Worm (Caenorhabditis elegans): ENCODE results near the gene asp-14.

asp-14 gene

DNA sequence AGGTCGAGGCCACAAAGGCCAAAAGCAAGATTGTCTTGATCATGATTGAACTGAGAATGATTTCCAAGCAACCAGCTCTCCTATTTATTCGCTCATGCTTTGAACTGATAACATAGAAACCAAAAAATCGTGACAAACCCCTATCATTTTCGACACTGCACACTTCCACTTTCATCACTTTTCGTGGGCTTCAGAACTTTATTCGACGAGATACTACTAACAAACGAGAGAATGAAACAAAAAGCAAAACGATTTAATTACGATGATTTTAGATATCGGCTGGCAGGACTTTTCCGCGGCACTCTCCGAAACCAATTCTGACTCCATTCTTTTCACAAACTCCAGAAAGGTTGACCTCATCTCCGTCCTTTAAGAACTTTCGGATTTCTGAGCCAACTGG lies at the start of gene asp-14:
TSS of gene asp-14 (minus strand) at position 101 of the 400 bp plus-strand sequence.
- TF ChIP-seq daf-16 (GFP tag; optimal IDR thresholded peaks at IDR 0.05) (no peak), daf-16 (tag; optimal IDR thresholded peaks at IDR 0.05) (peak; percentile 17), hif-1 (tag; optimal IDR thresholded peaks at IDR 0.05) (no peak)

DNA sequence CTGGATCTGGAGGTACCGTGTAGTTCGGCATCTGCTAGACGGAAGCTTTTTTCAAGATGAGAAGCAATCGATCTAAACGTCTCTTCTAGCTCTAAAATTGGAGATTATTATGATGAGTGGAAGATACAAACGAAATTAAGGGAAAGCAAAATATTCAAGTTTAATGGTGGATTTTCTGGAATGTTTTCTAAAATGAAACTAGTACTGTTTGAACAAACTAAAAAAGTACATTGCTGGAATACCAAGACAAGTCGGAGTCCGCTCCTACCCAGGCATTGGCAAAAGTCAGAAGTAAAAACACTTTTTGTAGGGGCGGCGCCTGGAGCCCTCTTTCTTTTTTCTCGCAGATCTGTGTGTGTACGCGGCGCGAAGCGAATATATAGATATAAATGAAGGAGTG lies 38.3 kb upstream of the asp-14 start, which contains the start of gene gar-1:
TSS of gene gar-1 (minus strand) at position 101 of the 400 bp plus-strand sequence.
- TF ChIP-seq daf-19 (GFP tag; conservative IDR thresholded peaks at IDR 0.05) (no peak), arid-1 (GFP tag; conservative IDR thresholded peaks at IDR 0.05) (no peak), lin-15B (tag; optimal IDR thresholded peaks at IDR 0.05) (no peak), lsy-2 (tag; optimal IDR thresholded peaks at IDR 0.05) (no peak)

DNA sequence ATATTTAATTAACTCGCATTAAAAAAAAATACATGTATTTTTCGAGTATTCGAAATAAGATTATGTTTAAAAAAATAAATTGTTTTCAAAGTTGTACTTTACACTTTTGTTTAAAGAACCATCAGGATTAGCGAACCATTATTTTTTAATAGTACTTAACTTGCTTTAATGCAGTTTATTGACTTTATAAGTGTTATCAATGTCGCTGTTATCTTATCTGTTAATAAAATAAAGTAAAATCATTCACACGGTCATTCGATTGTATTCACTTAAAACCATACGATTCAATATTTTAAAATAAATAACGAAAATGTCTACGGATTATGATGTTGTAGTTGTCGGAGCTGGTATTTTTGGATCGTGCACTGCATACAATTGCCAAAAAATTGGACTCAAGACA lies 30.1 kb upstream of the asp-14 start, which contains the start of gene C15B12.1:
TSS of gene C15B12.1 (plus strand) at position 271 of the 400 bp plus-strand sequence.
- TF ChIP-seq php-3 (GFP tag; IDR thresholded peaks at IDR 0.05), result peak; percentile 70
- peak; percentile 36 for TF ChIP-seq dve-1 (tag; optimal IDR thresholded peaks at IDR 0.05; ENCODE audit: insufficient read depth)
- TF ChIP-seq pqm-1 (tag; optimal IDR thresholded peaks at IDR 0.05), result peak; percentile 16
- TF ChIP-seq nhr-6 (tag; optimal IDR thresholded peaks at IDR 0.05), result no peak
- TF ChIP-seq nhr-28 (tag; optimal IDR thresholded peaks at IDR 0.05), result peak; percentile 22
- no peak for TF ChIP-seq tag-97 (GFP tag; IDR thresholded peaks at IDR 0.05)

DNA sequence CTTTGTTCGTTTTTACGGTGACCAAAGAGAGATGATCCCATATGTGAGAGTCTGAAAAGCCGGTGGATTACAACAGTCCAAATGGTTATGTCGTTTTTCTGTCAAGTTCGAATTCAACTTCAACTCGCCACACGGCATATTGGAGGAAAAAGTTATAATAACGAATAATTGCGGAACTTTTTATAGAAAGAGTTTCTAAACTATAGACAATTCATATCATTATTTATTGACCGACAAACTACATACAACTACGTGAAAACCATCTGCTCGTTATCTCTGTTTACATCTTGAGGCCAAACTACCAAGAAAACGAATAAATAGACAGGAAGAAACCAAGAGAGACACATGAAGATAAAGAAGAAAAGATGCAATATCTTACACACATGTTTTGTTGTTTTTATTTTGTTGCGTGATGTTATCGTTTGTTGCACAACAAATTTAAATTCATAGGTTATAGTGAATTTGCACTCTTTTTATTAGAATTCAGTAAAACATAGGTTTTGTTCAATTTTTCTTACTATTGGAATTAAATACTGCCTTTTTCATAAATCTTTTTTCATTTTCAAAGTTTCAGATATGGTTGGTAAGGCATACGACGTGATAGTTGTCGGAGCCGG lies 27.3 kb upstream of the asp-14 start, which contains the start of the genes C15B12.4 and C15B12.8:
TSS of gene C15B12.4 (minus strand) at position 51 of the 617 bp plus-strand sequence.
TSS of gene C15B12.8 (plus strand) at position 567 of the 617 bp plus-strand sequence.
- peak in 1 of 2 experiments; percentile 87 for TF ChIP-seq daf-16 (GFP tag; optimal IDR thresholded peaks at IDR 0.05)
- TF ChIP-seq daf-16 (tag; optimal IDR thresholded peaks at IDR 0.05), result no peak
- TF ChIP-seq ceh-32 (tag; optimal IDR thresholded peaks at IDR 0.05; ENCODE audit: poor library complexity), result no peak
- TF ChIP-seq unc-62 (GFP tag; optimal IDR thresholded peaks at IDR 0.05 in 1 of 2), result peak in 1 of 2 experiments; percentile 17
- no peak for TF ChIP-seq unc-62 (tag; optimal IDR thresholded peaks at IDR 0.05)

DNA sequence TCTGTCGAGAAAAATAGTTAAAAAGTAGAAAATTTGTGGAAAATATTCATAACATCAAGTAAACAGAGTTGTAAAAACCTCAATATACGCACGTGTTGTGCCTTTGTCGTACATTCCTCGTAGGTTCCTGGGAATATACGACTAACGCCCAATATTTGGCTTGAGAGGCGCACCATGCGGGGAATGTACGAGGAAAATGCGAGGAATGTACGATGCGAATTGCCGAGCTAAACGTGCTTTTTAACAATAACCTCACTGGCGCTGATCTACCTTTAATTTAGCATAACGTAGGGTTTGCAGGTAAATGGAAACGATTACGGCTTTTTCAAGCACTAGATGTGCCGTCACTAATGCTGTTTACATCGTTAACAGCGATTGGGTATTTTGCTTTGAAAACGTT lies 22.0 kb upstream of the asp-14 start, which contains the start of gene C15B12.9:
TSS of gene C15B12.9 (plus strand) at position 301 of the 400 bp plus-strand sequence.
- TF ChIP-seq nhr-11 (tag; optimal IDR thresholded peaks at IDR 0.05) (no peak), unc-62 (GFP tag; optimal IDR thresholded peaks at IDR 0.05 in 1 of 2) (peak in 1 of 2 experiments; percentile 42), unc-62 (tag; optimal IDR thresholded peaks at IDR 0.05) (no peak)

DNA sequence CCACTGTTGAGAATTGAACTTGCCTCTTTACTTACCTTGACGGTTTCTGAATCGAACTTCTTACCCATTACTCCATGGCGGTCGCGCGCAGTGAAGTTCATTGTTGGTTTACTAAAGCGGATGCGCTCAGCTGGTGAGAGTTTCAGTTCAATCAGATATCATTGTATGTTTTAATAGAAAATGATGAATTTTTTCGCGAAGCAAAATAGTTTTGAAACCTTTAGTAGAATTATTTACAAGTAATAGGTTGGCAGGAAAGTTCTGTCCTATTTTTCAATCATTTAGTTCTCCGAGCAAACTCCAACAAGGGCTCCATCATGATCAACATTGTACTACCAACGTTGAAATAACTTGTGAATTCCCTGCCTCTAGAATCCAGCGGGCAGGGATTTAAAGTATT lies 21.0 kb upstream of the asp-14 start, which contains the start of gene C15B12.3:
TSS of gene C15B12.3 (minus strand) at position 101 of the 400 bp plus-strand sequence.
- TF ChIP-seq unc-62 (GFP tag; optimal IDR thresholded peaks at IDR 0.05 in 1 of 2), result peak in 1 of 2 experiments; percentile 57
- no peak for TF ChIP-seq unc-62 (tag; optimal IDR thresholded peaks at IDR 0.05)
- TF ChIP-seq dmd-9 (GFP tag; IDR thresholded peaks at IDR 0.05), result no peak

DNA sequence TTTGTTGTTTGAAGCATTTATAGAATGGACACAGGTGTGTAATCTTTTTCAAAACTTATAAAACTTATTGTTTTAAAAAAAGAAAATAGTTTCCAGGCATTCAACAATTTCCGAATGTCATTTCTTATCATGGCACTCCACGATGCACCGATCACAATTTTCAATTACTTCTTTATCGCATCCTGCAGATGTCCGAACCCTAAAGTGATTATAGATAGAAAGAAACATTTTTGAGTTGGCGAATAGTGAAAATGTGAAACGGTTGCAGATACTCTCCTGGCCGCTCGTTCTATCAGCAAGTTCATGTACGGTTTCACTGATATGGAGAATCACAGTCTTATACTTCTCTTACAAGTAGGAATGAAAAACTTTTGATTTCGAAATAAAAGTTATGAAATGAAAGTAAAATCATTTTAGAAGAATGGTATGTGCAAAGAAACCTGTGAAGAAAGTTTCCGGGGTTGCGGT lies 16.6 kb upstream of the asp-14 start, which contains the start of gene C15B12.2:
TSS of gene C15B12.2 (plus strand) at position 418 of the 468 bp plus-strand sequence.
- TF ChIP-seq mxl-3 (GFP tag; optimal IDR thresholded peaks at IDR 0.05) (peak; percentile 18), nhr-28 (tag; optimal IDR thresholded peaks at IDR 0.05) (peak; percentile 15), ceh-20 (GFP tag; IDR thresholded peaks at IDR 0.05) (no peak), dve-1 (tag; optimal IDR thresholded peaks at IDR 0.05; ENCODE audit: insufficient read depth) (peak; percentile 54), F10B5.3 (tag; optimal IDR thresholded peaks at IDR 0.05) (no peak), ces-1 (GFP tag; optimal IDR thresholded peaks at IDR 0.05) (no peak), ceh-28 (tag; optimal IDR thresholded peaks at IDR 0.05) (no peak), hmg-1.1 (GFP tag; IDR thresholded peaks at IDR 0.05) (no peak), pqm-1 (tag; optimal IDR thresholded peaks at IDR 0.05) (peak; percentile 84), mdl-1 (tag; optimal IDR thresholded peaks at IDR 0.05) (peak in 1 of 2 experiments; percentile 22), zfp-2 (tag; optimal IDR thresholded peaks at IDR 0.05) (no peak), daf-16 (GFP tag; optimal IDR thresholded peaks at IDR 0.05) (no peak), daf-16 (tag; optimal IDR thresholded peaks at IDR 0.05) (peak; percentile 56), lin-13 (GFP tag; optimal IDR thresholded peaks at IDR 0.05) (no peak), arid-1 (GFP tag; conservative IDR thresholded peaks at IDR 0.05) (no peak), dmd-6 (GFP tag; IDR thresholded peaks at IDR 0.05) (peak; percentile 68), D1046.2 (GFP tag; IDR thresholded peaks at IDR 0.05) (no peak), aha-1 (tag) (peak; percentile 68), mxl-2 (GFP tag; conservative IDR thresholded peaks at IDR 0.05) (no peak)

Data from whole organism, L4 larva.